Worm (Caenorhabditis elegans) whole organism, late embryonic: ENCODE data around the gene oac-20.
"Not testable (repeated sequence)": the region's sequence is repeated elsewhere in the genome, so short reads cannot be mapped to it uniquely, and the experiment has no call there.

Experiments
- C08G9.2 ChIP-seq: sonication (generic microtip); optimal IDR thresholded peaks from 2 replicates; lab custom pipeline; 2016; ENCODE audit warnings: mild to moderate bottlenecking, missing genetic modification characterization, moderate library complexity, missing compliant biosample characterization
- C38D4.7 ChIP-seq: fragments of 200-800 bp; sonication (Bioruptor generic); optimal IDR thresholded peaks from 2 replicates; lab custom pipeline; 2018; ENCODE audit warnings: mild to moderate bottlenecking, missing genetic modification characterization, moderate library complexity, missing compliant biosample characterization
- K02D7.2 ChIP-seq: sonication (generic microtip); optimal IDR thresholded peaks from 2 replicates; lab custom pipeline; 2017; ENCODE audit warnings: mild to moderate bottlenecking, missing genetic modification characterization, missing compliant biosample characterization
- T23F11.4 ChIP-seq: fragments of 200-800 bp; sonication (Bioruptor generic); optimal IDR thresholded peaks from 2 replicates; lab custom pipeline; 2018; ENCODE audit warnings: mild to moderate bottlenecking, missing genetic modification characterization, missing compliant biosample characterization
- ahr-1 ChIP-seq: sonication (generic microtip); optimal IDR thresholded peaks from 2 replicates; lab custom pipeline; 2016; ENCODE audit warnings: missing genetic modification characterization, missing compliant biosample characterization
- ceh-14 ChIP-seq: sonication (generic microtip); optimal IDR thresholded peaks from 2 replicates; lab custom pipeline; 2016; ENCODE audit warnings: missing genotype, missing genetic modification characterization, missing compliant biosample characterization
- ceh-18 ChIP-seq: sonication (generic microtip); optimal IDR thresholded peaks from 2 replicates; lab custom pipeline; 2016; ENCODE audit warnings: missing genetic modification characterization, missing compliant biosample characterization
- ceh-19 ChIP-seq: fragments of 200-800 bp; sonication (Bioruptor generic); optimal IDR thresholded peaks from 2 replicates; lab custom pipeline; 2018; ENCODE audit warnings: mild to moderate bottlenecking, missing genetic modification characterization, missing compliant biosample characterization
- ceh-24 ChIP-seq: sonication (generic microtip); optimal IDR thresholded peaks from 2 replicates; lab custom pipeline; 2016; ENCODE audit warnings: mild to moderate bottlenecking, missing genetic modification characterization, missing compliant biosample characterization
- ceh-30 ChIP-seq: fragments of 150-350 bp; optimal IDR thresholded peaks from 2 replicates; lab custom pipeline; 2014; ENCODE audit warnings: missing biosample characterization, missing genetic modification characterization
- ceh-31 ChIP-seq: sonication (generic microtip); optimal IDR thresholded peaks from 2 replicates; lab custom pipeline; 2016; ENCODE audit warnings: missing genetic modification characterization, missing compliant biosample characterization
- ceh-34 ChIP-seq: sonication (generic microtip); optimal IDR thresholded peaks from 2 replicates; lab custom pipeline; 2016; ENCODE audit warnings: mild to moderate bottlenecking, missing genetic modification characterization, missing compliant biosample characterization
- che-1 ChIP-seq: sonication (generic microtip); optimal IDR thresholded peaks from 2 replicates; lab custom pipeline; 2016; ENCODE audit warnings: mild to moderate bottlenecking, missing genetic modification characterization, missing compliant biosample characterization
- dmd-4 ChIP-seq: sonication (generic microtip); optimal IDR thresholded peaks from 2 replicates; lab custom pipeline; 2016; ENCODE audit warnings: borderline replicate concordance, missing genetic modification characterization, missing compliant biosample characterization
- elt-2 ChIP-seq: sonication (generic microtip); optimal IDR thresholded peaks from 2 replicates; lab custom pipeline; 2016; ENCODE audit warnings: missing genetic modification reagents, missing genetic modification characterization, missing compliant biosample characterization
- elt-4 ChIP-seq: sonication (generic microtip); optimal IDR thresholded peaks from 2 replicates; lab custom pipeline; 2016; ENCODE audit warnings: missing genetic modification characterization, missing compliant biosample characterization
- eyg-1 ChIP-seq: sonication (generic microtip); optimal IDR thresholded peaks from 2 replicates; lab custom pipeline; 2016; ENCODE audit warnings: missing genotype, missing genetic modification characterization, missing compliant biosample characterization
- fkh-10 ChIP-seq: fragments of 150-350 bp; optimal IDR thresholded peaks from 2 replicates; lab custom pipeline; 2014; ENCODE audit warnings: missing biosample characterization, missing genetic modification reagents, missing genetic modification characterization
- fkh-6 ChIP-seq: sonication (generic microtip); optimal IDR thresholded peaks from 2 replicates; lab custom pipeline; 2016; ENCODE audit warnings: missing genetic modification characterization, missing compliant biosample characterization
- hlh-8 ChIP-seq: sonication (generic microtip); optimal IDR thresholded peaks from 2 replicates; lab custom pipeline; 2016; ENCODE audit warnings: missing genotype, missing genetic modification characterization, missing compliant biosample characterization
- madf-2 ChIP-seq: sonication (generic microtip); optimal IDR thresholded peaks from 2 replicates; lab custom pipeline; 2017; ENCODE audit warnings: missing genetic modification characterization, missing compliant biosample characterization
- mec-3 ChIP-seq: sonication (generic microtip); optimal IDR thresholded peaks from 2 replicates; lab custom pipeline; 2016; ENCODE audit warnings: borderline replicate concordance, missing genetic modification characterization, missing compliant biosample characterization
- nhr-232 ChIP-seq: sonication (generic microtip); optimal IDR thresholded peaks from 2 replicates; lab custom pipeline; 2016; ENCODE audit warnings: missing genetic modification characterization, missing compliant biosample characterization
- pat-9 ChIP-seq: fragments of 200-800 bp; sonication (Bioruptor generic); optimal IDR thresholded peaks from 2 replicates; lab custom pipeline; 2018; ENCODE audit warnings: mild to moderate bottlenecking, missing genetic modification characterization, moderate library complexity, missing compliant biosample characterization
- pros-1 ChIP-seq: fragments of 150-350 bp; optimal IDR thresholded peaks from 2 replicates; lab custom pipeline; 2014; ENCODE audit warnings: missing biosample characterization, missing genetic modification reagents, missing genetic modification characterization
- rnt-1 ChIP-seq: sonication (generic microtip); optimal IDR thresholded peaks from 2 replicates; lab custom pipeline; 2016; ENCODE audit warnings: missing genetic modification characterization, missing compliant biosample characterization
- sdc-2 ChIP-seq: sonication (generic microtip); optimal IDR thresholded peaks from 2 replicates; lab custom pipeline; 2016; ENCODE audit warnings: missing genotype, missing genetic modification characterization, missing compliant biosample characterization
- unc-3 ChIP-seq, 2 experiments: fragments of 200-800 bp in 1 of 2; sonication (Bioruptor generic) in 1 of 2; sonication (generic microtip) in 1 of 2; conservative IDR thresholded peaks in 1 of 2; optimal IDR thresholded peaks in 1 of 2; 2 replicates each; pipeline versions ENCODE4 v1.3.6 to Lab custom; 2016 to 2022; ENCODE audit warnings: missing compliant biosample characterization in 2 of 2, missing genetic modification characterization in 2 of 2, missing genetic modification reagents in 1 of 2
- unc-42 ChIP-seq: sonication (generic microtip); optimal IDR thresholded peaks from 2 replicates; lab custom pipeline; 2016; ENCODE audit warnings: missing genotype, missing genetic modification characterization, missing compliant biosample characterization
- unc-55 ChIP-seq: sonication (generic microtip); optimal IDR thresholded peaks from 2 replicates; lab custom pipeline; 2017; ENCODE audit warnings: missing biosample characterization, missing genetic modification reagents, missing genetic modification characterization
- unc-86 ChIP-seq: sonication (generic microtip); optimal IDR thresholded peaks from 2 replicates; lab custom pipeline; 2016; ENCODE audit warnings: missing genetic modification characterization, missing compliant biosample characterization
- zip-5 ChIP-seq: sonication (generic microtip); optimal IDR thresholded peaks from 2 replicates; lab custom pipeline; 2016; ENCODE audit warnings: missing genetic modification characterization, missing compliant biosample characterization
- ztf-16 ChIP-seq: sonication (generic microtip); optimal IDR thresholded peaks from 2 replicates; lab custom pipeline; 2017; ENCODE audit warnings: missing genetic modification characterization, missing compliant biosample characterization

oac-20 gene

DNA sequence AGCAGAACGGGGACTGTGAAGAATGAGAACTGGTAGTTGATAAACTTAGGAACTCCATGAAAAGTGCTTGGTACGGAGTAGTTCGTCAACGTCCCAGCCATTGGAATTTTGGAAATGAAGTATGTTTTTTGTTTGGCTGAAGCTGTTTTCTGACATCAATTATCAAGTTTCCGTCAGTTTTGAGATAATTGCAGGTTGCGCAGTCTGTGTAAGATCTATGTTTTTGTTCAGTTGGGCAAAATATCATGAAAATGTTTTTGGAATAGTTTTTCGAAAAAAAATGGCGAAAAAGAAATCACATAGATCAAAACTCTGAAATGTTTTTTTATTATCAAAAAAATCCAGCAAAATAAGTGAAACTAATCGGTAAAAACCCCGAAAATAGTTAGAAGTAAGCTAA is 3.7 kb upstream of the oac-20 start, which contains the start of gene sru-22:
sru-22 (minus strand) TSS at position 101 of the 400 bp plus-strand sequence.
- TF ChIP-seq pros-1 = no peak
- no peak for TF ChIP-seq ceh-24 (tag; lab: Kevin White, UChicago)
- TF ChIP-seq sdc-2 (tag; lab: Kevin White, UChicago) = no peak
- TF ChIP-seq ahr-1 (tag; lab: Kevin White, UChicago) = no peak

DNA sequence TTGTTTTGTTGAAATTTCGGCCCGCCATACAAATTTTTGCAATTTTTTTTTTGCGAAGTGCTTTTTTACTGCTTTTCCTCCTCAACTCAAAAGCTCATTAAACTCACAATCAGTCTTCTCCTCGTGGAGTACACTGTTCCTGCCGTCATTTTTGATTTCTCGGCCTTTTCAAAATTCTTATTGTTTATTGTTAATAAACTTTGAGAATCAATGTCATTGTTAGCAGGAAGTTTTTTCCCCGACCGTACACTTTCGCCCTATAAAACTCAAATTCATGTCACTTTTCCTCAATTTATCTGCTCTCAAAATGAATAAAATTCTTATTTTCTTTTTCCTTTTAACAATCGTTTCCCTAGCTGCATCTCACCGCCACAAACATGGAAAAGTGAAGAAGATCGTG is 2.7 kb upstream of the oac-20 start, which contains the start of gene clec-232:
clec-232 (plus strand) TSS at position 301 of the 400 bp plus-strand sequence.
- TF ChIP-seq pat-9 (tag; lab: Kevin White, UChicago) (no peak), fkh-6 (tag; lab: Kevin White, UChicago) (no peak), ztf-16 (tag; lab: Kevin White, UChicago) (no peak), che-1 (tag; lab: Kevin White, UChicago) (no peak), ceh-14 (no peak), fkh-10 (GFP tag; lab: Kevin White, UChicago) (no peak), ceh-24 (tag; lab: Kevin White, UChicago) (no peak), ceh-31 (no peak), C08G9.2 (no peak), ceh-18 (no peak), K02D7.2 (no peak), sdc-2 (tag; lab: Kevin White, UChicago) (no peak), dmd-4 (tag; lab: Kevin White, UChicago) (no peak), mec-3 (tag; lab: Kevin White, UChicago) (no peak), elt-4 (tag; lab: Kevin White, UChicago) (no peak), hlh-8 (tag; lab: Kevin White, UChicago) (no peak), T23F11.4 (GFP tag; lab: Kevin White, UChicago) (no peak)

DNA sequence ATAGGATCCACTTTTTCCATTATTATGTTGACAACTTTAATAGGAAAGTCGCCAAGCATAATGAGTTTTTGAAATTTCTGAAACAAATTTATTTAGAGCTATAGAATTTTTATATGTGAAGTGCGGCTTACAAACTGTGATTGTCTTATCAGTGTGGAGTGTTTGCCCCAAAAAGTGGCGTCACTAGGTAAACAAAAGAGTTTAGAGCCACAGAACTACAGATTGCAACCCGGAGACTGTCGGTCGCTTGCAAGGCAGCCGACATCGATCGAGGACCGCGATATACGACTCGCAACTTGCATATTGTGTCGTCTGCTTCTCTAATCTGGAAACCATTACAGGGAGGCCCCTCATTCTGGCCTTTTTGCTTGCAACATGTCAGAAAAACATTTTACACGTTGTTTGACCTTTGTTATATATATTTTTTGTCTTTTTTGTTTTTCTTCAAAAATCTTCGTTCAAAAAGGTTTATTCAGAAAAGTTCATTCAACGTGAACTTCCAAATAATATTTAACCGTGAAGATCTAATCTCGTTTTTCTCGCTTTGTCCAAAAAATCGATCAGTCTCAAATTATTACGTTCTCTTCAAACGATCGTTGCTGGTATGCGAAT is 4.3 kb downstream of the oac-20 start, which contains the start of the genes fbxa-99 and F36G9.13:
fbxa-99 (minus strand) TSS at position 122 of the 612 bp plus-strand sequence.
F36G9.13 (plus strand) TSS at position 562 of the 612 bp plus-strand sequence.
- TF ChIP-seq nhr-232 (tag; lab: Kevin White, UChicago) (no peak), fkh-6 (tag; lab: Kevin White, UChicago) (no peak), ahr-1 (tag; lab: Kevin White, UChicago) (no peak), ceh-30 (no peak), C38D4.7 (GFP tag; lab: Kevin White, UChicago) (no peak), unc-42 (tag; lab: Kevin White, UChicago) (no peak), unc-86 (tag; lab: Kevin White, UChicago) (no peak), fkh-10 (GFP tag; lab: Kevin White, UChicago) (no peak), pros-1 (no peak), ceh-34 (tag; lab: Kevin White, UChicago) (no peak), elt-2 (tag; lab: Kevin White, UChicago) (no peak), ceh-14 (no peak), ceh-19 (no peak)

DNA sequence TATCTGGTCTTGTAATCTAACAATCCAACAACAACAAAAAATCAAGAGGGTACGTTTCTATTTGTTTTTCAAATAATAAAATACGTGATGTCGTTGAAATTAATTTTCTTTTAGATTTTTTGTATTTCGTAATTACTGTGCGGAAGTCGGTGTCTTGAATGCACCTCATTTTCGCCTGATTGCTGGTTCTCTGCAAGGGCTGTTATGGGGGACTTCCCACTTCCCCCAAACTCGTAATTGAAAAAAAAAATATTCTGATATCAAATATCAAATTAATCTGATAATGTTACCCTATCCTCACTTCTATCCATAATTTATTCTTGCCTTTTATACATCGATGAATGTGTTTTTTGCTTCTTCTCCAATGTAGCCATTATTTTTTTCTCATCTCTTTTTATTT is 9.6 kb downstream of the oac-20 start, which contains the start of gene F36G9.15:
F36G9.15 (minus strand) TSS at position 101 of the 400 bp plus-strand sequence.
- no peak for TF ChIP-seq rnt-1 (tag; lab: Kevin White, UChicago)
- TF ChIP-seq unc-55 (GFP tag; lab: Kevin White, UChicago) = no peak
- no peak for TF ChIP-seq zip-5

DNA sequence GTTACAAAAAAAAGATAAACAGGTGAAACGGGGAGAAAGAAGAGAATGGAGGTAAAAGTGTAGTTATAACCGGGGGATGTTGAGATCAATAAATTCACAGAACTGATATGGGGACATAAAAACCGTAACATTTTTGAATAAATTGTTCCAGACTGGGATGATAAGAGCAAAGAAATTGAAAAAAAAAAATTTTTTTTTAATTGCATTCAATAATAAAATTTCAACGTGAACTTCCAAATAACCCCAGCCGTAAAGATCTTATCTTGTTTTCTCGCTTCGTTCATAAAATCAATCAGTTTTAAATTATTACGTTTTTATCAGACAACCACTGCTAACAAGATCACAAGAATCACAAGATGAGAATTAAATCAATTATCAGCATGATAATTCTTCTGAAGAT is 13.3 kb downstream of the oac-20 start, which contains the start of gene C06C6.7:
C06C6.7 (plus strand) TSS at position 301 of the 400 bp plus-strand sequence.
- TF ChIP-seq unc-3 (GFP tag; conservative IDR thresholded peaks at IDR 0.05; lab: Robert Waterston, UW); unc-3 (tag; optimal IDR thresholded peaks at IDR 0.05; lab: Kevin White, UChicago); madf-2 (tag; lab: Kevin White, UChicago); eyg-1: not testable (repeated sequence)
